Worm (Caenorhabditis elegans) whole organism, L1 larva: ENCODE measurements around the gene parg-2.

Source experiments
- C04F5.9 ChIP-seq: sonication (generic microtip); optimal IDR thresholded peaks from 2 replicates; lab custom pipeline; 2016; ENCODE audit warnings: missing genetic modification characterization, missing compliant biosample characterization
- C34B4.2 ChIP-seq: sonication (generic microtip); optimal IDR thresholded peaks from 2 replicates; lab custom pipeline; 2017; ENCODE audit warnings: mild to moderate bottlenecking, missing genetic modification characterization, missing compliant biosample characterization
- Y116A8C.19 ChIP-seq: sonication (generic microtip); optimal IDR thresholded peaks from 2 replicates; lab custom pipeline; 2016; ENCODE audit warnings: missing compliant biosample characterization, missing genetic modification characterization, borderline replicate concordance
- alr-1 ChIP-seq: fragments of 200-800 bp; sonication (Bioruptor generic); optimal IDR thresholded peaks from 2 replicates; lab custom pipeline; 2018; ENCODE audit warnings: borderline replicate concordance, mild to moderate bottlenecking, missing genetic modification characterization, missing compliant biosample characterization
- ama-1 ChIP-seq: fragments of 150-350 bp; optimal IDR thresholded peaks from 2 replicates; lab custom pipeline; 2014
- ceh-63 ChIP-seq: fragments of 200-800 bp; sonication (Bioruptor generic); optimal IDR thresholded peaks from 2 replicates; lab custom pipeline; 2018; ENCODE audit warnings: mild to moderate bottlenecking, missing genetic modification characterization, missing compliant biosample characterization
- ceh-8 ChIP-seq: fragments of 200-800 bp; sonication (Bioruptor generic); optimal IDR thresholded peaks from 2 replicates; lab custom pipeline; 2018; ENCODE audit warnings: mild to moderate bottlenecking, missing genetic modification characterization, moderate library complexity, missing compliant biosample characterization
- ceh-88 ChIP-seq: fragments of 200-800 bp; sonication (Bioruptor generic); IDR thresholded peaks from 2 replicates; pipeline ENCODE4 v1.3.6; 2022; ENCODE audit warnings: missing genetic modification characterization, missing compliant biosample characterization
- dsc-1 ChIP-seq: sonication (generic microtip); optimal IDR thresholded peaks from 2 replicates; lab custom pipeline; 2016; ENCODE audit warnings: mild to moderate bottlenecking, missing genetic modification characterization, missing compliant biosample characterization
- efl-1 ChIP-seq, 4 experiments: fragments of 150-350 bp; optimal IDR thresholded peaks in 3 of 4; peaks in 1 of 4; 1 replicate in 1 of 4; 2 replicates in 3 of 4; lab custom pipeline; 2014; ENCODE audit warnings: missing biosample characterization in 2 of 4, missing genetic modification characterization in 2 of 4, missing genetic modification reagents in 2 of 4
- efl-3 ChIP-seq: fragments of 200-800 bp; sonication (Bioruptor generic); optimal IDR thresholded peaks from 2 replicates; lab custom pipeline; 2018; ENCODE audit warnings: mild to moderate bottlenecking, missing genetic modification characterization, missing compliant biosample characterization
- egl-27 ChIP-seq, 2 experiments: fragments of 150-350 bp in 1 of 2; sonication (generic microtip); optimal IDR thresholded peaks; 3 replicates each; lab custom pipeline; 2017 to 2018; ENCODE audit warnings: missing biosample characterization in 2 of 2, missing genetic modification characterization in 2 of 2, missing genetic modification reagents in 2 of 2
- ets-5 ChIP-seq: fragments of 200-800 bp; sonication (Bioruptor generic); IDR thresholded peaks from 2 replicates; pipeline ENCODE4 v1.3.6; 2022; ENCODE audit warnings: missing genetic modification characterization, missing compliant biosample characterization
- fkh-8 ChIP-seq: sonication (generic microtip); optimal IDR thresholded peaks from 2 replicates; lab custom pipeline; 2016; ENCODE audit warnings: mild to moderate bottlenecking, missing genetic modification characterization, missing compliant biosample characterization
- fos-1 ChIP-seq: fragments of 150-350 bp; optimal IDR thresholded peaks from 2 replicates; lab custom pipeline; 2014; ENCODE audit warnings: missing biosample characterization, missing genetic modification characterization
- hlh-17 ChIP-seq: fragments of 200-800 bp; sonication (Bioruptor generic); optimal IDR thresholded peaks from 2 replicates; lab custom pipeline; 2018; ENCODE audit warnings: missing genetic modification characterization, mild to moderate bottlenecking, missing compliant biosample characterization, moderate library complexity, borderline replicate concordance
- hlh-4 ChIP-seq: sonication (generic microtip); optimal IDR thresholded peaks from 2 replicates; lab custom pipeline; 2016; ENCODE audit warnings: mild to moderate bottlenecking, missing genetic modification characterization, missing compliant biosample characterization
- hpl-2 ChIP-seq: fragments of 150-350 bp; optimal IDR thresholded peaks from 2 replicates; lab custom pipeline; 2014; ENCODE audit warnings: missing biosample characterization, missing genetic modification reagents, missing genetic modification characterization
- isw-1 ChIP-seq: fragments of 200-800 bp; sonication (Bioruptor generic); IDR thresholded peaks from 2 replicates; pipeline ENCODE4 v1.3.6; 2022; ENCODE audit warnings: missing genetic modification characterization, missing compliant biosample characterization
- jun-1 ChIP-seq: fragments of 150-350 bp; optimal IDR thresholded peaks from 2 replicates; lab custom pipeline; 2014; ENCODE audit warnings: missing biosample characterization, missing genetic modification reagents, missing genetic modification characterization
- lin-13 ChIP-seq: fragments of 150-350 bp; optimal IDR thresholded peaks from 2 replicates; lab custom pipeline; 2014; ENCODE audit warnings: missing biosample characterization, missing genetic modification reagents, missing genetic modification characterization
- lin-14 ChIP-seq: fragments of 200-800 bp; sonication (Bioruptor generic); optimal IDR thresholded peaks from 2 replicates; lab custom pipeline; 2018; ENCODE audit warnings: mild to moderate bottlenecking, missing genetic modification characterization, moderate library complexity, missing compliant biosample characterization
- lin-35 ChIP-seq, 2 experiments: fragments of 150-350 bp; optimal IDR thresholded peaks; 2 replicates each; lab custom pipeline; 2014; ENCODE audit warnings: missing biosample characterization in 2 of 2, missing genetic modification characterization in 2 of 2, missing genetic modification reagents in 2 of 2
- lin-39 ChIP-seq: fragments of 150-350 bp; optimal IDR thresholded peaks from 2 replicates; lab custom pipeline; 2014; ENCODE audit warnings: missing biosample characterization, missing genetic modification reagents, missing genetic modification characterization
- lsy-2 ChIP-seq, 2 experiments: fragments of 150-350 bp; optimal IDR thresholded peaks; 2 replicates each; lab custom pipeline; 2014; ENCODE audit warnings: missing biosample characterization in 2 of 2, missing genetic modification characterization in 2 of 2
- mab-9 ChIP-seq: fragments of 200-800 bp; sonication (Bioruptor generic); IDR thresholded peaks from 2 replicates; pipeline ENCODE4 v1.3.6; 2022; ENCODE audit warnings: missing genetic modification reagents, missing genetic modification characterization, missing compliant biosample characterization
- mef-2 ChIP-seq: fragments of 150-350 bp; optimal IDR thresholded peaks from 2 replicates; lab custom pipeline; 2014; ENCODE audit warnings: missing biosample characterization, missing genetic modification characterization
- nhr-11 ChIP-seq: fragments of 150-350 bp; optimal IDR thresholded peaks from 2 replicates; lab custom pipeline; 2014; ENCODE audit warnings: missing biosample characterization, missing genetic modification characterization
- nhr-12 ChIP-seq: sonication (generic microtip); optimal IDR thresholded peaks from 2 replicates; lab custom pipeline; 2017; ENCODE audit warnings: missing biosample characterization, missing genetic modification characterization
- nhr-237 ChIP-seq: fragments of 150-350 bp; optimal IDR thresholded peaks from 2 replicates; lab custom pipeline; 2014; ENCODE audit warnings: missing biosample characterization, missing genetic modification characterization
- nhr-76 ChIP-seq: sonication (generic microtip); optimal IDR thresholded peaks from 2 replicates; lab custom pipeline; 2017; ENCODE audit warnings: missing biosample characterization, missing genetic modification characterization
- nhr-77 ChIP-seq: fragments of 150-350 bp; optimal IDR thresholded peaks from 2 replicates; lab custom pipeline; 2014; ENCODE audit warnings: missing biosample characterization, missing genetic modification characterization
- nhr-85 ChIP-seq: sonication (generic microtip); peaks from one replicate; lab custom pipeline; 2016; ENCODE audit warnings: missing genetic modification characterization, inconsistent platforms, missing compliant biosample characterization
- nhr-90 ChIP-seq: sonication (generic microtip); optimal IDR thresholded peaks from 2 replicates; lab custom pipeline; 2016; ENCODE audit warnings: mild to moderate bottlenecking, missing genetic modification characterization, missing compliant biosample characterization; ENCODE audit not compliant: poor library complexity
- pag-3 ChIP-seq: sonication (generic microtip); optimal IDR thresholded peaks from 2 replicates; lab custom pipeline; 2017; ENCODE audit warnings: missing genetic modification characterization, mild to moderate bottlenecking, missing compliant biosample characterization, antibody characterized with exemption, borderline replicate concordance; ENCODE audit not compliant: insufficient read depth
- pqm-1 ChIP-seq: sonication (generic microtip); optimal IDR thresholded peaks from 3 replicates; lab custom pipeline; 2017; ENCODE audit warnings: missing biosample characterization, missing genetic modification characterization
- skn-1 ChIP-seq: fragments of 150-350 bp; optimal IDR thresholded peaks from 2 replicates; lab custom pipeline; 2014; ENCODE audit warnings: missing biosample characterization, missing genetic modification characterization
- snpc-4 ChIP-seq: fragments of 150-350 bp; optimal IDR thresholded peaks from 2 replicates; lab custom pipeline; 2014; ENCODE audit warnings: missing biosample characterization, missing genetic modification characterization
- sox-4 ChIP-seq: sonication (generic microtip); optimal IDR thresholded peaks from 2 replicates; lab custom pipeline; 2016; ENCODE audit warnings: missing genetic modification characterization, missing compliant biosample characterization
- sptf-1 ChIP-seq: fragments of 150-350 bp; optimal IDR thresholded peaks from 2 replicates; lab custom pipeline; 2014; ENCODE audit warnings: missing biosample characterization, missing genetic modification characterization
- sup-37 ChIP-seq: fragments of 200-800 bp; sonication (Bioruptor generic); optimal IDR thresholded peaks from 2 replicates; lab custom pipeline; 2018; ENCODE audit warnings: mild to moderate bottlenecking, missing genetic modification characterization, missing compliant biosample characterization
- swsn-7 ChIP-seq: sonication (generic microtip); optimal IDR thresholded peaks from 2 replicates; lab custom pipeline; 2016; ENCODE audit warnings: missing genetic modification characterization, missing compliant biosample characterization
- tlp-1 ChIP-seq: fragments of 150-350 bp; optimal IDR thresholded peaks from 2 replicates; lab custom pipeline; 2014; ENCODE audit warnings: missing biosample characterization, missing genetic modification characterization
- unc-130 ChIP-seq: fragments of 150-350 bp; optimal IDR thresholded peaks from 2 replicates; lab custom pipeline; 2017; ENCODE audit warnings: missing biosample characterization, missing genetic modification characterization, inconsistent platforms
- unc-30 ChIP-seq: sonication (generic microtip); optimal IDR thresholded peaks from 2 replicates; lab custom pipeline; 2017; ENCODE audit warnings: missing biosample characterization, missing genetic modification characterization
- unc-62 ChIP-seq: fragments of 150-350 bp; optimal IDR thresholded peaks from 2 replicates; lab custom pipeline; 2014; ENCODE audit warnings: missing biosample characterization, missing genetic modification reagents, missing genetic modification characterization
- unc-86 ChIP-seq: sonication (generic microtip); optimal IDR thresholded peaks from 2 replicates; lab custom pipeline; 2016; ENCODE audit warnings: missing genetic modification characterization, missing compliant biosample characterization
- unc-98 ChIP-seq: fragments of 200-800 bp; sonication (Bioruptor generic); IDR thresholded peaks from 2 replicates; pipeline ENCODE4 v1.3.6; 2022; ENCODE audit warnings: missing genetic modification characterization, missing compliant biosample characterization
- zag-1 ChIP-seq: fragments of 150-350 bp; optimal IDR thresholded peaks from 2 replicates; lab custom pipeline; 2014; ENCODE audit warnings: missing biosample characterization, missing genetic modification characterization
- zip-4 ChIP-seq: fragments of 200-800 bp; sonication (Bioruptor generic); optimal IDR thresholded peaks from 2 replicates; lab custom pipeline; 2018; ENCODE audit warnings: mild to moderate bottlenecking, missing genetic modification characterization, moderate library complexity, missing compliant biosample characterization
- ztf-11 ChIP-seq, 2 experiments: sonication (generic microtip); optimal IDR thresholded peaks; 2 replicates each; lab custom pipeline; 2016 to 2017; ENCODE audit warnings: missing genetic modification characterization in 2 of 2, missing biosample characterization in 1 of 2, missing compliant biosample characterization in 1 of 2

The parg-2 gene

DNA sequence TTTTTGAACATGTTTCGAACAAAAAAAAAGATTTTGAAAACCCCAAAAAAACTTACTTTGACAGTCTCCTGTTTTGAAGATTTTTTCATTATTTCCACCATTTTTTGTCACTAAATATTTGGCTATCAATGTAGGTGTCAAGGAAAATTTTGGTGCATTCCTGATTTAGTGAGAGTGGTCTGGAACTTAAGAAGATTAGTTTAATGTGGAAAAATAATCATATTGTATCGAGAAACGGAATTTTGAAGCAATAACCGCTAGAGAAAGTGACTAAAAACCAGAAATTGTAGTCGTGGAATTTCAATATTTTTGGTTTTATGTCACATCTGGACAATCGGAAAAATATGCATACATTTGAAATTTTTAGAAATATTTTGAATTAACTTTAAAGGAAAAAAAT, 47.0 kb upstream of the parg-2 start, which contains the start of the genes F20C5.11 and klp-11:
TSS of gene F20C5.11 (minus strand) at position 101 of the 400 bp plus-strand sequence.
TSS of gene klp-11 (minus strand) at position 171 of the 400 bp plus-strand sequence.
- TF ChIP-seq mab-9 (GFP tag; lab: Robert Waterston, UW): no peak
- TF ChIP-seq unc-98: no peak
- TF ChIP-seq ztf-11 (tag; optimal IDR thresholded peaks at IDR 0.05; lab: Kevin White, UChicago): no peak
- TF ChIP-seq lin-39 (tag; lab: Kevin White, UChicago): no peak

ce11 chrIV:8758620-8759019, 43.7 kb upstream of the parg-2 start:
- peak; percentile 47 for TF ChIP-seq unc-86
- TF ChIP-seq C34B4.2 (tag; lab: Kevin White, UChicago): no peak
- TF ChIP-seq nhr-11 (tag; lab: Kevin White, UChicago): no peak
- TF ChIP-seq hlh-17 (GFP tag; lab: Kevin White, UChicago): no peak
- TF ChIP-seq jun-1 (tag; lab: Kevin White, UChicago): no peak
- TF ChIP-seq nhr-12 (tag; lab: Kevin White, UChicago): no peak
- no peak for TF ChIP-seq pag-3 (tag; lab: Kevin White, UChicago)
- no peak for TF ChIP-seq snpc-4 (tag; lab: Kevin White, UChicago)
- no peak for TF ChIP-seq C04F5.9
- TF ChIP-seq dsc-1 (tag; lab: Kevin White, UChicago): no peak
- peak; percentile 4 to 50 for TF ChIP-seq lsy-2 (tag; optimal IDR thresholded peaks at IDR 0.05; lab: Kevin White, UChicago)
- no peak for TF ChIP-seq nhr-76 (tag; lab: Kevin White, UChicago)
- TF ChIP-seq unc-30 (tag; lab: Kevin White, UChicago): no peak
- no peak for TF ChIP-seq alr-1
- peak; percentile 17 for TF ChIP-seq skn-1
- TF ChIP-seq pqm-1 (tag; lab: Kevin White, UChicago): no peak
- TF ChIP-seq ceh-8 (GFP tag; lab: Kevin White, UChicago): no peak
- no peak for TF ChIP-seq fos-1
- TF ChIP-seq ceh-63: no peak
- TF ChIP-seq mef-2: no peak
- TF ChIP-seq egl-27 (tag; optimal IDR thresholded peaks at IDR 0.05; lab: Kevin White, UChicago): no peak
- no peak for TF ChIP-seq ama-1 (lab: Kevin White, UChicago)
- TF ChIP-seq sptf-1 (tag; lab: Kevin White, UChicago): no peak
- no peak for TF ChIP-seq nhr-85 (tag; lab: Kevin White, UChicago)
- no peak for TF ChIP-seq hpl-2 (GFP tag; lab: Kevin White, UChicago)
- TF ChIP-seq unc-130: no peak
- TF ChIP-seq lin-35 (GFP tag; optimal IDR thresholded peaks at IDR 0.05; lab: Kevin White, UChicago): peak in 1 of 2 experiments; percentile 43
- TF ChIP-seq nhr-90 (tag; lab: Kevin White, UChicago): no peak
- TF ChIP-seq ceh-88 (GFP tag; lab: Robert Waterston, UW): no peak
- TF ChIP-seq efl-1 (optimal IDR thresholded peaks at IDR 0.05; lab: Kevin White, UChicago): peak; percentile 38 to 50
- peak in 1 of 2 experiments; percentile 13 for TF ChIP-seq efl-1 (GFP tag; optimal IDR thresholded peaks at IDR 0.05 in 1 of 2; lab: Kevin White, UChicago)
- TF ChIP-seq ets-5 (GFP tag; lab: Robert Waterston, UW): no peak
- no peak for TF ChIP-seq zip-4 (GFP tag; lab: Kevin White, UChicago)
- no peak for TF ChIP-seq lin-39 (tag; lab: Kevin White, UChicago)
- TF ChIP-seq unc-62 (GFP tag; lab: Kevin White, UChicago): no peak
- no peak for TF ChIP-seq nhr-77 (tag; lab: Kevin White, UChicago)
- TF ChIP-seq tlp-1: no peak
- TF ChIP-seq sup-37 (GFP tag; lab: Kevin White, UChicago): no peak
- peak; percentile 57 for TF ChIP-seq fkh-8 (tag; lab: Kevin White, UChicago)
- no peak for TF ChIP-seq sox-4 (tag; lab: Kevin White, UChicago)
- TF ChIP-seq swsn-7: peak; percentile 42
- no peak for TF ChIP-seq hlh-4 (tag; lab: Kevin White, UChicago)
- peak; percentile 84 for TF ChIP-seq lin-14 (GFP tag; lab: Kevin White, UChicago)
- no peak for TF ChIP-seq zag-1 (tag; lab: Kevin White, UChicago)
- no peak for TF ChIP-seq lin-13 (GFP tag; lab: Kevin White, UChicago)
- no peak for TF ChIP-seq efl-3 (GFP tag; lab: Kevin White, UChicago)
- no peak for TF ChIP-seq nhr-237 (tag; lab: Kevin White, UChicago)
- TF ChIP-seq isw-1: peak; percentile 31; the same call in 1 of the 2 replicates
- TF ChIP-seq Y116A8C.19 (tag; lab: Kevin White, UChicago): no peak
